Fruit fly (Drosophila melanogaster): Measurements from ENCODE around the gene CG31954.

Gene CG31954

dm6 chr2L:3472242-3472641 is 37.7 kb downstream of the CG31954 start, which contains the start of gene Pgant4 (continued):
- TF ChIP-seq CG18764 (GFP tag; optimal IDR thresholded peaks at IDR 0.05) (peak; percentile 17), CG1792 (GFP tag; optimal IDR thresholded peaks at IDR 0.05) (no peak), CG4424 (GFP tag; optimal IDR thresholded peaks at IDR 0.05) (peak; percentile 56), HLH54F (GFP tag; optimal IDR thresholded peaks at IDR 0.05) (peak; percentile 13), CG14441 (GFP tag; IDR thresholded peaks at IDR 0.05) (peak; percentile 71), CG8281 (tag; optimal IDR thresholded peaks at IDR 0.05) (no peak), sima (GFP tag; optimal IDR thresholded peaks at IDR 0.05) (no peak), CG10654 (GFP tag; optimal IDR thresholded peaks at IDR 0.05) (peak; percentile 28), trem (tag; optimal IDR thresholded peaks at IDR 0.05) (no peak), CG32532 (GFP tag; IDR thresholded peaks at IDR 0.05) (peak; percentile 93), ranshi (GFP tag; IDR thresholded peaks at IDR 0.05) (peak; percentile 42; the same call in 1 of the 2 replicates), CG14710 (tag; optimal IDR thresholded peaks at IDR 0.05) (no peak), zen2 (GFP tag; IDR thresholded peaks at IDR 0.05; ENCODE audit: partially characterized antibody) (no peak), onecut (GFP tag; IDR thresholded peaks at IDR 0.05) (peak; percentile 82), Lhr (GFP tag; optimal IDR thresholded peaks at IDR 0.05) (peak; percentile 68), CG17912 (GFP tag; optimal IDR thresholded peaks at IDR 0.05) (peak; percentile 73), HmgD (GFP tag; optimal IDR thresholded peaks at IDR 0.05) (peak; percentile 1), CG8765 (GFP tag; IDR thresholded peaks at IDR 0.05) (0 out of 2 replicates have a peak, but pooled peaks have one; percentile 32), Antp (GFP tag; optimal IDR thresholded peaks at IDR 0.05) (peak; percentile 60), CG4360 (GFP tag; IDR thresholded peaks at IDR 0.05) (no peak), pita (GFP tag; optimal IDR thresholded peaks at IDR 0.05) (peak; percentile 9), Rfx (GFP tag; IDR thresholded peaks at IDR 0.05) (peak; percentile 88), Atf3 (GFP tag; optimal IDR thresholded peaks at IDR 0.05) (peak; percentile 15), Stat92E (GFP tag; optimal IDR thresholded peaks at IDR 0.05) (no peak), B-H2 (GFP tag; optimal IDR thresholded peaks at IDR 0.05) (peak; percentile 43), CG18619 (GFP tag; optimal IDR thresholded peaks at IDR 0.05) (peak; percentile 28), abd-A (tag; optimal IDR thresholded peaks at IDR 0.05) (no peak), vnd (GFP tag; IDR thresholded peaks at IDR 0.05; ENCODE audit: partially characterized antibody) (no peak), lbe (GFP tag; optimal IDR thresholded peaks at IDR 0.05) (no peak), Myb (GFP tag; optimal IDR thresholded peaks at IDR 0.05) (peak; percentile 27), CG17829 (tag; optimal IDR thresholded peaks at IDR 0.05) (peak; percentile 74), chif (GFP tag; optimal IDR thresholded peaks at IDR 0.05) (peak; percentile 1 to 48), Taf1 (GFP tag; IDR thresholded peaks at IDR 0.05) (peak; percentile 48; the same call in 1 of the 2 replicates), Hmr (GFP tag; optimal IDR thresholded peaks at IDR 0.05) (peak; percentile 44), CG3726 (GFP tag; IDR thresholded peaks at IDR 0.05) (no peak), Oli (tag; optimal IDR thresholded peaks at IDR 0.05) (peak; percentile 30), pros (GFP tag; optimal IDR thresholded peaks at IDR 0.05) (no peak), CG13424 (tag; optimal IDR thresholded peaks at IDR 0.05) (no peak), Ets97D (GFP tag; optimal IDR thresholded peaks at IDR 0.05) (no peak), CG6272 (GFP tag; IDR thresholded peaks at IDR 0.05) (no peak), CG8944 (GFP tag; optimal IDR thresholded peaks at IDR 0.05) (peak; percentile 50), schlank (tag; optimal IDR thresholded peaks at IDR 0.05) (peak; percentile 16), CG10979 (tag; optimal IDR thresholded peaks at IDR 0.05) (peak; percentile 47), CG16813 (GFP tag; IDR thresholded peaks at IDR 0.05; ENCODE audit: partially characterized antibody) (0 out of 3 replicates have a peak, but pooled peaks have one; percentile 30), CG17186 (GFP tag; optimal IDR thresholded peaks at IDR 0.05) (peak; percentile 21), Jarid2 (GFP tag; optimal IDR thresholded peaks at IDR 0.05) (no peak), D19A (tag; optimal IDR thresholded peaks at IDR 0.05) (no peak), CG10147 (GFP tag; optimal IDR thresholded peaks at IDR 0.05) (no peak), Atf-2 (GFP tag; optimal IDR thresholded peaks at IDR 0.05) (no peak), Atf6 (GFP tag; IDR thresholded peaks at IDR 0.05) (peak; percentile 68), CG15601 (tag; optimal IDR thresholded peaks at IDR 0.05) (no peak)
